Worm (Caenorhabditis elegans): ENCODE measurements around the gene C53B4.2.

The C53B4.2 gene

ce11 chrIV:8965883-8966282 lies at the start of gene C53B4.2:
Gene C53B4.2, plus strand, starts transcription at chrIV:8966183.
- TF ChIP-seq ceh-32 (tag; optimal IDR thresholded peaks at IDR 0.05; ENCODE audit: poor library complexity) = no peak
- no peak for TF ChIP-seq F10B5.3 (tag; optimal IDR thresholded peaks at IDR 0.05)

ce11 chrIV:8918790-8919189 lies 47.2 kb upstream of the C53B4.2 start, which contains the start of gene rap-1:
Gene rap-1, minus strand, starts transcription at chrIV:8918890.
- TF ChIP-seq dmd-8 (GFP tag; IDR thresholded peaks at IDR 0.05) = no peak
- TF ChIP-seq lin-39 (tag; optimal IDR thresholded peaks at IDR 0.05) = no peak
- TF ChIP-seq lin-13 (GFP tag; optimal IDR thresholded peaks at IDR 0.05) = no peak
- TF ChIP-seq lin-38 (GFP tag; IDR thresholded peaks at IDR 0.05) = no peak
- no peak for TF ChIP-seq hif-1 (tag; optimal IDR thresholded peaks at IDR 0.05)
- TF ChIP-seq nhr-237 (tag; optimal IDR thresholded peaks at IDR 0.05) = no peak
- no peak for TF ChIP-seq unc-39 (tag; optimal IDR thresholded peaks at IDR 0.05)
- TF ChIP-seq tag-97 (GFP tag; IDR thresholded peaks at IDR 0.05) = no peak
- TF ChIP-seq Y105C5A.15 (GFP tag; IDR thresholded peaks at IDR 0.05) = no peak
- no peak for TF ChIP-seq mxl-3 (GFP tag; optimal IDR thresholded peaks at IDR 0.05)
- no peak for TF ChIP-seq ZK546.5 (tag; optimal IDR thresholded peaks at IDR 0.05)

- TF ChIP-seq saeg-2 (GFP tag; IDR thresholded peaks at IDR 0.05) (no peak), snpc-1.2 (GFP tag; IDR thresholded peaks at IDR 0.05) (no peak), hlh-30 (tag; optimal IDR thresholded peaks at IDR 0.05; ENCODE audit: insufficient read depth) (peak; percentile 6), zfp-2 (tag; optimal IDR thresholded peaks at IDR 0.05) (no peak), ctbp-1 (GFP tag; IDR thresholded peaks at IDR 0.05) (no peak), nhr-77 (tag; optimal IDR thresholded peaks at IDR 0.05) (no peak), mep-1 (tag; optimal IDR thresholded peaks at IDR 0.05) (no peak), zip-2 (tag; optimal IDR thresholded peaks at IDR 0.05) (no peak), madf-9 (GFP tag; conservative IDR thresholded peaks at IDR 0.05) (no peak), vab-7 (GFP tag; IDR thresholded peaks at IDR 0.05) (no peak), zip-11 (GFP tag; IDR thresholded peaks at IDR 0.05) (no peak), F49E8.2 (tag; optimal IDR thresholded peaks at IDR 0.05; ENCODE audit: borderline replicate concordance) (no peak), Y105C5A.15 (GFP tag; IDR thresholded peaks at IDR 0.05) (no peak), ztf-7 (tag; optimal IDR thresholded peaks at IDR 0.05) (no peak), hmg-1.1 (GFP tag; IDR thresholded peaks at IDR 0.05) (no peak), D1046.2 (GFP tag; IDR thresholded peaks at IDR 0.05) (no peak), pha-4 (GFP tag; IDR thresholded peaks at IDR 0.05) (no peak), pha-4 (tag; optimal IDR thresholded peaks at IDR 0.05) (no peak), hif-1 (tag; optimal IDR thresholded peaks at IDR 0.05) (no peak), lsy-2 (tag; optimal IDR thresholded peaks at IDR 0.05) (peak in 1 of 2 experiments; percentile 35), hlh-11 (tag; optimal IDR thresholded peaks at IDR 0.05) (peak; percentile 24), lin-1 (GFP tag; IDR thresholded peaks at IDR 0.05) (no peak), ceh-32 (tag; optimal IDR thresholded peaks at IDR 0.05; ENCODE audit: poor library complexity) (no peak), rbr-2 (tag; optimal IDR thresholded peaks at IDR 0.05) (no peak), skn-1 (tag; optimal IDR thresholded peaks at IDR 0.05) (no peak), aha-1 (tag) (no peak), nhr-10 (tag; optimal IDR thresholded peaks at IDR 0.05) (no peak), daf-19 (GFP tag; conservative IDR thresholded peaks at IDR 0.05) (no peak), nhr-28 (tag; optimal IDR thresholded peaks at IDR 0.05) (no peak), nhr-25 (tag; optimal IDR thresholded peaks at IDR 0.05; ENCODE audit: borderline replicate concordance, insufficient read depth) (no peak), mdl-1 (tag; optimal IDR thresholded peaks at IDR 0.05) (peak in 1 of 2 experiments; percentile 14), tag-97 (GFP tag; IDR thresholded peaks at IDR 0.05) (no peak)
Observed at ce11 chrIV:8920284-8920806, 45.6 kb upstream of the C53B4.2 start.
